Fruit fly (Drosophila melanogaster) whole organism: Measurements from ENCODE around the gene rempA.

Experiments
- Dll ChIP-seq: fragments of >200 bp; optimal IDR thresholded peaks from 2 replicates; lab custom pipeline; 2017
- pan ChIP-seq: fragments of >200 bp; optimal IDR thresholded peaks from 2 replicates; lab custom pipeline; 2017
- psq ChIP-seq: fragments of >200 bp; optimal IDR thresholded peaks from 2 replicates; lab custom pipeline; 2017

DNA sequence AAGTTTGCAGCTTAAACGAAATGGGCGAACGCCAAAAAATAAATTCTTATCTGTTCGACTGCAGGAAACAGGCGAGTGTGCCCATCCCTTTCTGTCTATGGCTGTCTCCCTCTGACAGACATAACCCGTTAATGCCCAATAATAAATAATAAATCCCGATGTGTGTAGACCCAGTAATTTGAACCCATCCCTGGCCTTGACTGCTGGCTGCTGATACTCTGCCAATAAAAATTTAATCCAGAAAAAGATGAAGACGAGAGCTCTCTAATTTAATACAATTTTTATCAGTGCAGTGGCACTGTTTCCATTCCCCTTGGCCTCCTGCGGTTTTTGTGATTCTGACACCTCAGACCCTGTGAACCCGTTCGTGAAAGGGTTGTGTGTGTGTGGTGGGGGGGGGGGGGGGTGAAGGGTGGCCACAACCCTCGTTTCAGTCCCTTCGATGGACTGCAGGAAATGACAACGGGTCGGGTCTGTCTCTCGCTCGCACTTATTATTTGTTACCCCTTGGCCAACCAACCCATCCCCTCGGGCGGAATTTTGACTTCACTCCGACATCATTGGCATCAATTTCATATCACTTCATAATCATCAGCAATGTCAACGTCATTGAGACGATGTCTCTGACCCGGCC, 34.4 kb downstream of the rempA start:
- TF ChIP-seq pan (lab: Kevin White, UChicago), result no peak
- no peak for TF ChIP-seq Dll
- no peak for TF ChIP-seq psq (lab: Kevin White, UChicago)
